Fruit fly (Drosophila melanogaster) whole organism, embryonic: ENCODE results near the gene CG7650.
A peak's percentile ranks its signal among the peaks of the same experiment; 100 is the strongest.

Experiments
- B-H1 ChIP-seq: fragments of 200-800 bp; sonication (Bioruptor generic); IDR thresholded peaks from 3 replicates; pipeline ENCODE4 v1.3.6; 2022; ENCODE audit warnings: missing biosample characterization, missing genetic modification characterization
- CG11560 ChIP-seq: fragments of 200-800 bp; sonication (Bioruptor generic); IDR thresholded peaks from 3 replicates; pipeline ENCODE4 v1.3.6; 2022; ENCODE audit warnings: missing biosample characterization, missing genetic modification characterization
- CG1233 ChIP-seq: fragments of 200-800 bp; sonication (Bioruptor generic); optimal IDR thresholded peaks from 4 replicates; lab custom pipeline; 2018; ENCODE audit warnings: missing biosample characterization, mild to moderate bottlenecking, missing genetic modification characterization
- CG14965 ChIP-seq: fragments of 200-800 bp; sonication (Bioruptor generic); optimal IDR thresholded peaks from 2 replicates; lab custom pipeline; 2016; ENCODE audit warnings: missing biosample characterization, missing genetic modification characterization, borderline replicate concordance
- CG1529 ChIP-seq: fragments of 200-800 bp; sonication (Bioruptor generic); optimal IDR thresholded peaks from 3 replicates; lab custom pipeline; 2018; ENCODE audit warnings: missing biosample characterization, missing genetic modification characterization
- CG1603 ChIP-seq: fragments of 200-800 bp; sonication (Bioruptor generic); optimal IDR thresholded peaks from 2 replicates; lab custom pipeline; 2019; ENCODE audit warnings: missing biosample characterization, mild to moderate bottlenecking, missing genetic modification characterization, moderate library complexity
- CG17186 ChIP-seq: fragments of 200-800 bp; sonication (Bioruptor generic); optimal IDR thresholded peaks from 3 replicates; lab custom pipeline; 2017; ENCODE audit warnings: missing biosample characterization, missing genetic modification reagents, missing genetic modification characterization
- CG17361 ChIP-seq: fragments of 200-800 bp; sonication (Bioruptor generic); IDR thresholded peaks from 3 replicates; pipeline ENCODE4 v1.3.6; 2022; ENCODE audit warnings: missing biosample characterization, missing genetic modification characterization
- CG17912 ChIP-seq: fragments of 200-800 bp; sonication (Bioruptor generic); optimal IDR thresholded peaks from 2 replicates; lab custom pipeline; 2018; ENCODE audit warnings: missing biosample characterization, mild to moderate bottlenecking, missing genetic modification characterization
- CG2199 ChIP-seq: fragments of 200-800 bp; sonication (Bioruptor generic); IDR thresholded peaks from 3 replicates; pipeline ENCODE4 v1.3.6; 2022; ENCODE audit warnings: missing biosample characterization, missing genetic modification characterization
- CG31224 ChIP-seq: fragments of 200-800 bp; sonication (Bioruptor generic); IDR thresholded peaks from 2 replicates; pipeline ENCODE4 v1.3.6; 2022; ENCODE audit warnings: missing biosample characterization, missing genetic modification characterization
- CG33213 ChIP-seq: fragments of 200-800 bp; sonication (Bioruptor generic); optimal IDR thresholded peaks from 3 replicates; lab custom pipeline; 2016; ENCODE audit warnings: missing biosample characterization, missing genetic modification characterization
- CG34422 ChIP-seq: fragments of 200-800 bp; sonication (Bioruptor generic); IDR thresholded peaks from 3 replicates; pipeline ENCODE4 v1.3.6; 2022; ENCODE audit warnings: missing biosample characterization, missing genetic modification characterization
- CG42726 ChIP-seq: fragments of 200-800 bp; sonication (Bioruptor generic); IDR thresholded peaks from 2 replicates; pipeline ENCODE4 v1.3.6; 2022; ENCODE audit warnings: missing biosample characterization, missing genetic modification characterization; ENCODE audit not compliant: partially characterized antibody
- CG4617 ChIP-seq: fragments of 200-800 bp; sonication (Bioruptor generic); optimal IDR thresholded peaks from 3 replicates; lab custom pipeline; 2016; ENCODE audit warnings: missing biosample characterization, missing genetic modification characterization, borderline replicate concordance
- CG5245 ChIP-seq: fragments of 200-800 bp; sonication (Bioruptor generic); optimal IDR thresholded peaks from 3 replicates; lab custom pipeline; 2016; ENCODE audit warnings: missing biosample characterization, missing genetic modification characterization
- CG6175 ChIP-seq: fragments of 200-800 bp; sonication (Bioruptor generic); IDR thresholded peaks from 3 replicates; pipeline ENCODE4 v1.3.6; 2022; ENCODE audit warnings: missing biosample characterization, missing genetic modification characterization
- CG7745 ChIP-seq: fragments of 200-800 bp; sonication (Bioruptor generic); optimal IDR thresholded peaks from 2 replicates; lab custom pipeline; 2018; ENCODE audit warnings: missing biosample characterization, mild to moderate bottlenecking, missing genetic modification characterization, moderate library complexity
- CG8089 ChIP-seq: fragments of 200-800 bp; sonication (Bioruptor generic); optimal IDR thresholded peaks from 3 replicates; lab custom pipeline; 2016; ENCODE audit warnings: missing biosample characterization, missing genetic modification characterization
- CG8281 ChIP-seq: fragments of 200-800 bp; sonication (Bioruptor generic); optimal IDR thresholded peaks from 2 replicates; lab custom pipeline; 2018; ENCODE audit warnings: missing biosample characterization, mild to moderate bottlenecking, missing genetic modification characterization, moderate library complexity
- CG8359 ChIP-seq: fragments of 200-800 bp; sonication (Bioruptor generic); optimal IDR thresholded peaks from 2 replicates; lab custom pipeline; 2017; ENCODE audit warnings: missing biosample characterization, mild to moderate bottlenecking, missing genetic modification characterization, borderline replicate concordance
- CG8765 ChIP-seq: fragments of 200-800 bp; sonication (Bioruptor generic); IDR thresholded peaks from 2 replicates; pipeline ENCODE4 v1.3.6; 2022; ENCODE audit warnings: missing biosample characterization, missing genetic modification characterization
- Chrac-16 ChIP-seq: fragments of 200-800 bp; sonication (Bioruptor generic); optimal IDR thresholded peaks from 3 replicates; lab custom pipeline; 2016; ENCODE audit warnings: missing biosample characterization, missing genetic modification characterization
- D ChIP-seq, 2 experiments: fragments of 200-800 bp in 1 of 2; fragments of >200 bp in 1 of 2; sonication (Bioruptor generic) in 1 of 2; optimal IDR thresholded peaks; 2 replicates in 1 of 2; 3 replicates in 1 of 2; lab custom pipeline; 2017; ENCODE audit warnings: mild to moderate bottlenecking in 1 of 2, missing biosample characterization in 1 of 2, missing genetic modification characterization in 1 of 2, missing genetic modification reagents in 1 of 2
- Dip3 ChIP-seq: fragments of 200-800 bp; sonication (Bioruptor generic); optimal IDR thresholded peaks from 3 replicates; lab custom pipeline; 2016; ENCODE audit warnings: missing biosample characterization, missing genetic modification characterization
- Fer3 ChIP-seq: fragments of 200-800 bp; sonication (Bioruptor generic); optimal IDR thresholded peaks from 2 replicates; lab custom pipeline; 2018; ENCODE audit warnings: missing biosample characterization, mild to moderate bottlenecking, missing genetic modification characterization, moderate library complexity
- H2.0 ChIP-seq: fragments of 200-800 bp; sonication (Bioruptor generic); IDR thresholded peaks from 2 replicates; pipeline ENCODE4 v1.3.6; 2022; ENCODE audit warnings: missing biosample characterization, missing genetic modification characterization
- Hmr ChIP-seq: fragments of 200-800 bp; sonication (Bioruptor generic); optimal IDR thresholded peaks from 3 replicates; lab custom pipeline; 2017; ENCODE audit warnings: mild to moderate bottlenecking, missing biosample characterization, missing genetic modification reagents, missing genetic modification characterization
- Med ChIP-seq: fragments of 200-800 bp; sonication (Bioruptor generic); peaks from one replicate; lab custom pipeline; 2016; ENCODE audit warnings: missing biosample characterization, missing genetic modification characterization, mild to moderate bottlenecking, inconsistent platforms, moderate library complexity
- Meics ChIP-seq: fragments of 200-800 bp; sonication (Bioruptor generic); optimal IDR thresholded peaks from 2 replicates; lab custom pipeline; 2017; ENCODE audit warnings: missing biosample characterization, mild to moderate bottlenecking, missing genetic modification characterization
- Mes4 ChIP-seq: fragments of 200-800 bp; sonication (Bioruptor generic); optimal IDR thresholded peaks from 2 replicates; lab custom pipeline; 2016; ENCODE audit warnings: missing biosample characterization, missing genetic modification characterization
- Nf-YA ChIP-seq: fragments of 200-800 bp; sonication (Bioruptor generic); IDR thresholded peaks from 2 replicates; pipeline ENCODE4 v1.3.6; 2022; ENCODE audit warnings: missing biosample characterization, missing genetic modification characterization
- Opbp ChIP-seq: fragments of 200-800 bp; sonication (Bioruptor generic); IDR thresholded peaks from 3 replicates; pipeline ENCODE4 v1.3.6; 2022; ENCODE audit warnings: missing biosample characterization, missing genetic modification characterization; ENCODE audit not compliant: partially characterized antibody
- Rfx ChIP-seq: fragments of 200-800 bp; sonication (Bioruptor generic); IDR thresholded peaks from 2 replicates; pipeline ENCODE4 v1.3.6; 2022; ENCODE audit warnings: missing biosample characterization, missing genetic modification characterization
- ash1 ChIP-seq: fragments of 200-800 bp; sonication (Bioruptor generic); optimal IDR thresholded peaks from 2 replicates; lab custom pipeline; 2018; ENCODE audit warnings: missing biosample characterization, mild to moderate bottlenecking, missing genetic modification characterization
- eve ChIP-seq, 2 experiments: fragments of >200 bp; optimal IDR thresholded peaks; 2 replicates each; lab custom pipeline; 2017; ENCODE audit warnings: missing biosample characterization in 2 of 2, missing genetic modification characterization in 2 of 2
- fd64A ChIP-seq: fragments of 200-800 bp; sonication (Bioruptor generic); optimal IDR thresholded peaks from 3 replicates; lab custom pipeline; 2018; ENCODE audit warnings: missing biosample characterization, mild to moderate bottlenecking, missing genetic modification characterization
- insv ChIP-seq, 2 experiments: fragments of 200-800 bp; sonication (Bioruptor generic); optimal IDR thresholded peaks; 3 replicates each; lab custom pipeline; 2016 to 2018; ENCODE audit warnings: missing biosample characterization in 2 of 2, missing genetic modification characterization in 2 of 2
- kah ChIP-seq: fragments of 200-800 bp; sonication (Bioruptor generic); optimal IDR thresholded peaks from 2 replicates; lab custom pipeline; 2018; ENCODE audit warnings: missing biosample characterization, mild to moderate bottlenecking, missing genetic modification characterization
- lola ChIP-seq, 3 experiments: fragments of >200 bp in 2 of 3; fragments of 200-800 bp in 1 of 3; sonication (Bioruptor generic) in 1 of 3; optimal IDR thresholded peaks; 2 replicates each; lab custom pipeline; 2017 to 2019; ENCODE audit warnings: missing biosample characterization in 3 of 3, missing genetic modification characterization in 3 of 3, mild to moderate bottlenecking in 1 of 3, moderate library complexity in 1 of 3
- lov ChIP-seq, 2 experiments: fragments of 200-800 bp in 1 of 2; fragments of >200 bp in 1 of 2; sonication (Bioruptor generic) in 1 of 2; IDR thresholded peaks in 1 of 2; optimal IDR thresholded peaks in 1 of 2; 2 replicates in 1 of 2; 3 replicates in 1 of 2; pipeline versions ENCODE4 v1.3.6 to Lab custom; 2017 to 2022; ENCODE audit warnings: missing biosample characterization in 1 of 2, missing genetic modification characterization in 1 of 2
- oc ChIP-seq: fragments of 200-800 bp; sonication (Bioruptor generic); optimal IDR thresholded peaks from 2 replicates; lab custom pipeline; 2018; ENCODE audit warnings: missing biosample characterization, mild to moderate bottlenecking, missing genetic modification characterization, moderate library complexity
- phol ChIP-seq: fragments of 200-800 bp; sonication (Bioruptor generic); optimal IDR thresholded peaks from 3 replicates; lab custom pipeline; 2018; ENCODE audit warnings: missing biosample characterization, mild to moderate bottlenecking, missing genetic modification characterization, moderate library complexity
- prd ChIP-seq, 3 experiments: fragments of >200 bp in 2 of 3; fragments of 200-800 bp in 1 of 3; sonication (Bioruptor generic) in 1 of 3; optimal IDR thresholded peaks in 2 of 3; IDR thresholded peaks in 1 of 3; 2 replicates in 2 of 3; 3 replicates in 1 of 3; pipeline versions ENCODE4 v1.3.6 to Lab custom; 2017 to 2022; ENCODE audit warnings: missing biosample characterization in 1 of 3, missing genetic modification characterization in 1 of 3
- sr ChIP-seq: fragments of 200-800 bp; sonication (Bioruptor generic); IDR thresholded peaks from 3 replicates; pipeline ENCODE4 v1.3.6; 2022; ENCODE audit warnings: missing biosample characterization, missing genetic modification characterization
- yki ChIP-seq: fragments of >200 bp; optimal IDR thresholded peaks from 3 replicates; lab custom pipeline; 2018
- zfh1 ChIP-seq: fragments of 200-800 bp; sonication (Bioruptor generic); IDR thresholded peaks from 3 replicates; pipeline ENCODE4 v1.3.6; 2022; ENCODE audit warnings: missing biosample characterization, missing genetic modification characterization

Gene CG7650

dm6 chr3L:15588514-15589138 is 21.6 kb downstream of the CG7650 start, which contains the start of gene RhoGAP71E (continued):
- TF ChIP-seq kah (GFP tag; lab: Kevin White, UChicago) = no peak
- no peak for TF ChIP-seq lov (optimal IDR thresholded peaks at IDR 0.05; lab: Kevin White, UChicago)
- 0 out of 3 replicates have a peak, but pooled peaks have one; percentile 28 for TF ChIP-seq lov (GFP tag; IDR thresholded peaks at IDR 0.05; lab: Robert Waterston, UW)
- TF ChIP-seq CG42726 (GFP tag; lab: Robert Waterston, UW) = peak; percentile 54; the same call in 1 of the 2 replicates
- peak; percentile 57 for TF ChIP-seq CG1603
- peak; percentile 66 for TF ChIP-seq CG17912 (GFP tag; lab: Kevin White, UChicago)
- TF ChIP-seq phol = peak; percentile 44
- no peak for TF ChIP-seq sr (GFP tag; lab: Robert Waterston, UW)
- TF ChIP-seq CG6175 (GFP tag; lab: Robert Waterston, UW) = no peak
- TF ChIP-seq CG8765 (GFP tag; lab: Robert Waterston, UW) = no peak
- peak; percentile 16 for TF ChIP-seq CG7745 (tag; lab: Kevin White, UChicago)
- TF ChIP-seq CG33213 (GFP tag; lab: Kevin White, UChicago) = peak; percentile 51
- TF ChIP-seq CG8089 = peak; percentile 4
- TF ChIP-seq zfh1 (GFP tag; lab: Robert Waterston, UW) = peak; percentile 76
- peak; percentile 35; the same call in 1 of the 2 replicates for TF ChIP-seq CG31224 (GFP tag; lab: Robert Waterston, UW)
- TF ChIP-seq Nf-YA (GFP tag; lab: Robert Waterston, UW) = 0 out of 2 replicates have a peak, but pooled peaks have one; percentile 30
- TF ChIP-seq Dip3 (GFP tag; lab: Kevin White, UChicago) = no peak
- no peak for TF ChIP-seq CG8281 (tag; lab: Kevin White, UChicago)
- no peak for TF ChIP-seq CG2199 (GFP tag; lab: Robert Waterston, UW)
- no peak for TF ChIP-seq eve (GFP tag; optimal IDR thresholded peaks at IDR 0.05; lab: Kevin White, UChicago)
- peak; percentile 59 for TF ChIP-seq CG4617
- no peak for TF ChIP-seq Chrac-16 (GFP tag; lab: Kevin White, UChicago)
- TF ChIP-seq Hmr (GFP tag; lab: Kevin White, UChicago) = peak; percentile 55
- TF ChIP-seq Mes4 (GFP tag; lab: Kevin White, UChicago) = peak; percentile 15
- TF ChIP-seq CG1233 (GFP tag; lab: Kevin White, UChicago) = peak; percentile 8
- peak; percentile 62 for TF ChIP-seq Meics (GFP tag; lab: Kevin White, UChicago)
- peak; percentile 74 for TF ChIP-seq Rfx
- TF ChIP-seq CG17361 (GFP tag; lab: Robert Waterston, UW) = peak; percentile 69; the same call in 2 of the 3 replicates
- no peak for TF ChIP-seq prd (optimal IDR thresholded peaks at IDR 0.05; lab: Kevin White, UChicago)
- TF ChIP-seq prd (GFP tag; IDR thresholded peaks at IDR 0.05; lab: Robert Waterston, UW) = no peak; the same call in none of the 3 replicates
- no peak for TF ChIP-seq yki (lab: Kevin White, UChicago)
- no peak for TF ChIP-seq CG5245 (GFP tag; lab: Kevin White, UChicago)
- TF ChIP-seq CG8359 (GFP tag; lab: Kevin White, UChicago) = peak; percentile 26
- peak; percentile 34 for TF ChIP-seq oc (tag; lab: Kevin White, UChicago)
- TF ChIP-seq lola (GFP tag; optimal IDR thresholded peaks at IDR 0.05; lab: Kevin White, UChicago) = peak in 1 of 3 experiments; percentile 19
- TF ChIP-seq H2.0 (GFP tag; lab: Robert Waterston, UW) = 0 out of 2 replicates have a peak, but pooled peaks have one; percentile 47
- no peak for TF ChIP-seq D (optimal IDR thresholded peaks at IDR 0.05; lab: Kevin White, UChicago)
- peak; percentile 40 for TF ChIP-seq D (GFP tag; optimal IDR thresholded peaks at IDR 0.05; lab: Kevin White, UChicago)
- no peak; the same call in 1 of the 3 replicates for TF ChIP-seq CG34422 (GFP tag; lab: Robert Waterston, UW)
- TF ChIP-seq CG17186 (GFP tag; lab: Kevin White, UChicago) = no peak
- peak; percentile 10 for TF ChIP-seq fd64A (GFP tag; lab: Kevin White, UChicago)
- TF ChIP-seq CG11560 (tag; lab: Robert Waterston, UW) = no peak
- peak; percentile 91 for TF ChIP-seq Med (GFP tag; lab: Kevin White, UChicago)
- no peak for TF ChIP-seq insv (GFP tag; optimal IDR thresholded peaks at IDR 0.05; lab: Kevin White, UChicago)
- TF ChIP-seq CG14965 (GFP tag; lab: Kevin White, UChicago) = no peak
- peak; percentile 31 for TF ChIP-seq Fer3 (tag; lab: Kevin White, UChicago)
- peak; percentile 66; the same call in 2 of the 3 replicates for TF ChIP-seq Opbp (GFP tag; lab: Robert Waterston, UW)
- no peak for TF ChIP-seq CG1529 (GFP tag; lab: Kevin White, UChicago)
- peak; percentile 28 for TF ChIP-seq ash1 (GFP tag; lab: Kevin White, UChicago)
- TF ChIP-seq B-H1 = peak; percentile 27; the same call in 1 of the 3 replicates
